Worm (Caenorhabditis elegans): ENCODE data around the gene col-140.

The col-140 gene

DNA sequence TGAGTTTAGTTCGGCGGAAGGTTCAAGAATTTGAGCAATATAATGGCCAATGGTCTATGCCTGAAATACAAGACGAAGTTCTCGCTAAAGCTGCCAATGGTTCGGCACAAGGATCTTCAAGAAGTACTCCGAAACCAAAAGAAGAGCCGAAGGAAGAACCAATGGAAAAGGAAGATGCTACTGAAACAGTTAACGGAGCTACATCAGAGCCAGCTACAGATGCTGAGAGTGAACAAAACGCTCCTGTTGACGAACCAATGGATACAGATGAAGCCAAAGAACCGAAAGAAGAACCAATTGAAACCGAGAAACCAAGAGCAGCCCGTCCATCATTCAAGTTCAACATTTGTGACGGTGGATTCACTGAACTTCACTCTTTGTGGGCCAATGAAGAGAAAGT lies 5.4 kb downstream of the col-140 start:
- no peak for TF ChIP-seq rcor-1 (GFP tag; IDR thresholded peaks at IDR 0.05)
- no peak for TF ChIP-seq him-1 (tag; optimal IDR thresholded peaks at IDR 0.05)
- no peak for TF ChIP-seq lin-54 (GFP tag; optimal IDR thresholded peaks at IDR 0.05)
- TF ChIP-seq snpc-1.1 (tag; optimal IDR thresholded peaks at IDR 0.05; ENCODE audit: insufficient read depth), result no peak

- no peak for TF ChIP-seq atf-7 (tag; optimal IDR thresholded peaks at IDR 0.05)
- TF ChIP-seq lir-1 (GFP tag; conservative IDR thresholded peaks at IDR 0.05), result no peak
- TF ChIP-seq cebp-2 (GFP tag; IDR thresholded peaks at IDR 0.05), result no peak
- no peak for TF ChIP-seq ceh-27 (GFP tag; optimal IDR thresholded peaks at IDR 0.05)
- TF ChIP-seq sdz-38 (tag; optimal IDR thresholded peaks at IDR 0.05), result no peak
- no peak for TF ChIP-seq bed-1 (GFP tag; IDR thresholded peaks at IDR 0.05)
- no peak for TF ChIP-seq nfya-2 (GFP tag; IDR thresholded peaks at IDR 0.05)
- TF ChIP-seq ceh-91 (GFP tag; IDR thresholded peaks at IDR 0.05), result no peak
These were observed 10.0 kb downstream of the col-140 start, which contains the start of gene let-418 for ce11 chrV:5826592-5826991. Gene let-418 (plus strand): TSS chrV:5826833.

DNA sequence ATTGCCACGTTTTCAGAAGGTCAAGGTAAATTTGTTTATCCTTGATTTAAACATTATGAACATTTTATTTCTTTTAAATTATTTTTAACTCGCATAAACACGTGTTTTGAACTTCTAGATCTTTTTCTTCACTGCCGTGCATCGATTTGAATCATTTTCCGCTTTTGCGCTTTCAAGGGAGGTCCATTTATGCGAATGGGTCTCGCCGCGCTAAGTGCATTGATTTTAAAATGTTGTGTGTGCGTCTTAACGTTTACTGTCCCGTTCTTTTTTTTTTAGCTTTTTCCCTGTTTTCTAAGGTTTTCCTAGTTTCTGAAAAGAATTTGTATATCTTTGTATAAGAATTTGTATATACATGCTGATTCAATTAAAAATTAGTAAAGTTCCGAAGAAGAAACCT lies 11.2 kb downstream of the col-140 start:
- TF ChIP-seq lsl-1 (GFP tag; optimal IDR thresholded peaks at IDR 0.05), result peak; percentile 55
- peak; percentile 19 for TF ChIP-seq efl-1 (GFP tag; optimal IDR thresholded peaks at IDR 0.05)
- no peak for TF ChIP-seq ceh-27 (GFP tag; optimal IDR thresholded peaks at IDR 0.05)
- no peak for TF ChIP-seq ceh-58 (GFP tag; IDR thresholded peaks at IDR 0.05)
- no peak for TF ChIP-seq ztf-26 (tag; optimal IDR thresholded peaks at IDR 0.05)
- TF ChIP-seq madf-6 (GFP tag; IDR thresholded peaks at IDR 0.05), result 0 out of 2 replicates have a peak, but pooled peaks have one; percentile 10
- TF ChIP-seq athp-1 (tag; optimal IDR thresholded peaks at IDR 0.05), result no peak
- no peak for TF ChIP-seq cebp-2 (GFP tag; IDR thresholded peaks at IDR 0.05)
- TF ChIP-seq snpc-4 (GFP tag; optimal IDR thresholded peaks at IDR 0.05), result no peak
- no peak for TF ChIP-seq snpc-4 (tag; optimal IDR thresholded peaks at IDR 0.05)
- 0 out of 2 replicates have a peak, but pooled peaks have one; percentile 37 for TF ChIP-seq ceh-91 (GFP tag; IDR thresholded peaks at IDR 0.05)
- peak; percentile 74 for TF ChIP-seq F33H1.4 (GFP tag; IDR thresholded peaks at IDR 0.05)

DNA sequence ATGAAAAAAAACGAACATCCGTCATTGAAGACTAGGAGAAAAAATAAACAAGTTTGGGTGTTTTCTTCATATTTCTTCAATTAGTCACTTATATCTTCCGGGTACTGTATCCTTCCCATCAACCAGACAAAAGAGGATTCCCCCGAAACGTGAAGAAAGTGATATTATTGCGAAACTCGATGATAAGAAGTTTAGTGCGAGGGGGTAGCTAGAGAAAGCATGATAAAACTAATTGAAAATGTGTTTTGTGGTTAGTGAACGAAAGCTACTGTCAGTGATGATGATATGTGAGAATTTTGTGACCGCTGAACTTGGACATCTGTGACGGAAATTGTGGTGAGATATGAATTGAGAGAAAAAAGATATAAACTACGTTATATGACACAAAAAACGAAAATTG lies 13.7 kb downstream of the col-140 start:
- TF ChIP-seq bed-2 (GFP tag; IDR thresholded peaks at IDR 0.05) (no peak), ztf-6 (GFP tag; IDR thresholded peaks at IDR 0.05) (no peak), die-1 (tag; optimal IDR thresholded peaks at IDR 0.05) (peak; percentile 14), madf-6 (GFP tag; IDR thresholded peaks at IDR 0.05) (no peak), attf-5 (GFP tag; optimal IDR thresholded peaks at IDR 0.05) (no peak), madf-3 (GFP tag; IDR thresholded peaks at IDR 0.05) (no peak), let-607 (tag; optimal IDR thresholded peaks at IDR 0.05) (no peak), dox-1 (GFP tag; IDR thresholded peaks at IDR 0.05) (0 out of 2 replicates have a peak, but pooled peaks have one; percentile 16), lsy-27 (tag; optimal IDR thresholded peaks at IDR 0.05; ENCODE audit: borderline replicate concordance, insufficient read depth) (no peak), F52B5.7 (tag; optimal IDR thresholded peaks at IDR 0.05) (no peak), F22D6.2 (tag; optimal IDR thresholded peaks at IDR 0.05) (no peak), nhr-27 (tag; optimal IDR thresholded peaks at IDR 0.05) (no peak), ceh-58 (GFP tag; IDR thresholded peaks at IDR 0.05) (no peak), attf-6 (GFP tag; IDR thresholded peaks at IDR 0.05) (no peak), unc-62 (GFP tag; optimal IDR thresholded peaks at IDR 0.05) (no peak), Y53F4B.3 (GFP tag; IDR thresholded peaks at IDR 0.05) (no peak), snpc-4 (GFP tag; optimal IDR thresholded peaks at IDR 0.05) (no peak), snpc-4 (tag; optimal IDR thresholded peaks at IDR 0.05) (no peak), egl-18 (GFP tag; IDR thresholded peaks at IDR 0.05) (no peak), ztf-3 (GFP tag; optimal IDR thresholded peaks at IDR 0.05) (no peak), him-1 (tag; optimal IDR thresholded peaks at IDR 0.05) (no peak), ceh-27 (GFP tag; optimal IDR thresholded peaks at IDR 0.05) (no peak), cebp-2 (GFP tag; IDR thresholded peaks at IDR 0.05) (no peak), dpl-1 (GFP tag; optimal IDR thresholded peaks at IDR 0.05) (no peak), fkh-3 (tag; optimal IDR thresholded peaks at IDR 0.05) (no peak), Y53G8AR.9 (GFP tag; conservative IDR thresholded peaks at IDR 0.05) (no peak), lin-40 (tag; optimal IDR thresholded peaks at IDR 0.05) (peak; percentile 70), sea-2 (GFP tag; IDR thresholded peaks at IDR 0.05) (no peak), Y95B8A.8 (GFP tag; IDR thresholded peaks at IDR 0.05) (no peak), mcd-1 (GFP tag; IDR thresholded peaks at IDR 0.05) (no peak)

Measured in whole organism, young adult.